Worm (Caenorhabditis elegans) whole organism, mixed stage, embryonic: ENCODE measurements around the gene C04F5.8.

Experiments used
- ces-1 ChIP-seq: fragments of 150-350 bp; optimal IDR thresholded peaks from 2 replicates; lab custom pipeline; 2014; ENCODE audit warnings: missing biosample characterization, missing genetic modification reagents, missing genetic modification characterization
- cnd-1 ChIP-seq: fragments of 200-800 bp; sonication (Bioruptor generic); optimal IDR thresholded peaks from 2 replicates; lab custom pipeline; 2018; ENCODE audit warnings: mild to moderate bottlenecking, missing genetic modification characterization, missing compliant biosample characterization
- elt-1 ChIP-seq: sonication (generic microtip); optimal IDR thresholded peaks from 2 replicates; lab custom pipeline; 2017; ENCODE audit warnings: missing genetic modification characterization, mild to moderate bottlenecking, missing compliant biosample characterization, antibody characterized with exemption, moderate library complexity, borderline replicate concordance; ENCODE audit not compliant: insufficient read depth
- elt-3 ChIP-seq: fragments of 150-350 bp; optimal IDR thresholded peaks from 2 replicates; lab custom pipeline; 2014; ENCODE audit warnings: missing biosample characterization, missing genetic modification characterization
- lin-13 ChIP-seq: fragments of 150-350 bp; optimal IDR thresholded peaks from 2 replicates; lab custom pipeline; 2014; ENCODE audit warnings: missing biosample characterization, missing genetic modification characterization
- mep-1 ChIP-seq: fragments of 150-350 bp; optimal IDR thresholded peaks from 2 replicates; lab custom pipeline; 2017; ENCODE audit warnings: missing biosample characterization, missing genetic modification reagents, missing genetic modification characterization, inconsistent platforms
- nhr-12 ChIP-seq: fragments of 150-350 bp; optimal IDR thresholded peaks from 2 replicates; lab custom pipeline; 2014; ENCODE audit warnings: missing biosample characterization, missing genetic modification characterization
- nhr-237 ChIP-seq: fragments of 150-350 bp; optimal IDR thresholded peaks from 2 replicates; lab custom pipeline; 2014; ENCODE audit warnings: missing biosample characterization, missing genetic modification characterization
- nhr-28 ChIP-seq: fragments of 150-350 bp; optimal IDR thresholded peaks from 2 replicates; lab custom pipeline; 2014; ENCODE audit warnings: missing biosample characterization, missing genetic modification characterization
- nhr-76 ChIP-seq: sonication (generic microtip); optimal IDR thresholded peaks from 2 replicates; lab custom pipeline; 2017; ENCODE audit warnings: missing biosample characterization, missing genetic modification characterization
- pha-4 ChIP-seq: fragments of 150-350 bp; optimal IDR thresholded peaks from 2 replicates; lab custom pipeline; 2018; ENCODE audit warnings: missing biosample characterization, missing genetic modification reagents, missing genetic modification characterization
- sem-2 ChIP-seq: fragments of 200-800 bp; sonication (Bioruptor generic); optimal IDR thresholded peaks from 2 replicates; lab custom pipeline; 2018; ENCODE audit warnings: mild to moderate bottlenecking, missing genetic modification characterization, missing compliant biosample characterization
- snpc-4 ChIP-seq: fragments of 150-350 bp; optimal IDR thresholded peaks from 2 replicates; lab custom pipeline; 2014; ENCODE audit warnings: missing biosample characterization, missing genetic modification characterization
- unc-62 ChIP-seq: fragments of 150-350 bp; optimal IDR thresholded peaks from 2 replicates; lab custom pipeline; 2014; ENCODE audit warnings: missing biosample characterization, missing genetic modification reagents, missing genetic modification characterization

DNA sequence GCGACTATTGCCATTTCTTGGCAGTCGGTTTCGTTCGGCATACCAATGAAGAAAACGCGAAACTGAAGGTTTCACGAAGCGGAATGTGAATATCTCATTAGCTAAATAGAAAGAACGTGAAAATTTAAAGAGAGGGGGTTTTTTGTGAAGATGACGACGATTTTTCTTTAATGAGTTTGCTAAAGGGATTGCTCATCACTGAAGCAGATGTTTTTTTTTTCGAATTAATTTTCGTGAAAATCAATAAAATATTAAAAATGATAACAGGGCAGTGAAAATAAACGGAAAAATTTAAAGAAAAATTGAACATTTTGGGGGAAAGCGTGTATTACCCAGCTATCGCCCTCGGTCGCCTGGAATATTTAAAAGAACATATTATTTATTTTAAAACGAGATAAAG is 5.7 kb downstream of the C04F5.8 start, which contains the start of gene srab-3:
- no peak for TF ChIP-seq lin-13 (tag; lab: Kevin White, UChicago)
- TF ChIP-seq snpc-4 (tag; lab: Kevin White, UChicago): no peak
- TF ChIP-seq elt-1 (tag; lab: Kevin White, UChicago): no peak
- no peak for TF ChIP-seq sem-2 (GFP tag; lab: Kevin White, UChicago)
- TF ChIP-seq nhr-12: no peak
- no peak for TF ChIP-seq nhr-76 (tag; lab: Kevin White, UChicago)
- no peak for TF ChIP-seq ces-1
- no peak for TF ChIP-seq nhr-237 (tag; lab: Kevin White, UChicago)
- no peak for TF ChIP-seq elt-3 (tag; lab: Kevin White, UChicago)
- no peak for TF ChIP-seq pha-4 (tag; lab: Kevin White, UChicago)
- no peak for TF ChIP-seq mep-1 (tag; lab: Kevin White, UChicago)
- no peak for TF ChIP-seq cnd-1 (tag; lab: Kevin White, UChicago)
- TF ChIP-seq unc-62 (GFP tag; lab: Kevin White, UChicago): no peak
- TF ChIP-seq nhr-28: no peak
